Fruit fly (Drosophila melanogaster) whole organism, embryonic: ENCODE data around the gene Sec22.
A peak's percentile ranks its signal among the peaks of the same experiment; 100 is the strongest.

Experiments
- BtbVII ChIP-seq: fragments of 200-800 bp; sonication (Bioruptor generic); optimal IDR thresholded peaks from 3 replicates; lab custom pipeline; 2017; ENCODE audit warnings: missing biosample characterization, mild to moderate bottlenecking, missing genetic modification characterization
- CG12104 ChIP-seq: fragments of 200-800 bp; sonication (Bioruptor generic); optimal IDR thresholded peaks from 3 replicates; lab custom pipeline; 2016; ENCODE audit warnings: missing biosample characterization, missing genetic modification characterization
- CG12219 ChIP-seq: fragments of 200-800 bp; sonication (Bioruptor generic); optimal IDR thresholded peaks from 3 replicates; lab custom pipeline; 2018; ENCODE audit warnings: missing biosample characterization, mild to moderate bottlenecking, missing genetic modification characterization
- CG12942 ChIP-seq: fragments of 200-800 bp; sonication (Bioruptor generic); optimal IDR thresholded peaks from 3 replicates; lab custom pipeline; 2016; ENCODE audit warnings: missing biosample characterization, missing genetic modification characterization
- CG13287 ChIP-seq: fragments of 200-800 bp; sonication (Bioruptor generic); IDR thresholded peaks from 2 replicates; pipeline ENCODE4 v1.3.6; 2022; ENCODE audit warnings: missing biosample characterization, missing genetic modification characterization; ENCODE audit not compliant: partially characterized antibody
- CG13894 ChIP-seq: fragments of 200-800 bp; sonication (Bioruptor generic); optimal IDR thresholded peaks from 3 replicates; lab custom pipeline; 2018; ENCODE audit warnings: missing biosample characterization, mild to moderate bottlenecking, missing genetic modification characterization, moderate library complexity
- CG14710 ChIP-seq: fragments of 200-800 bp; sonication (Bioruptor generic); optimal IDR thresholded peaks from 3 replicates; lab custom pipeline; 2019; ENCODE audit warnings: missing biosample characterization, mild to moderate bottlenecking, missing genetic modification characterization, moderate library complexity
- CG17361 ChIP-seq: fragments of 200-800 bp; sonication (Bioruptor generic); IDR thresholded peaks from 3 replicates; pipeline ENCODE4 v1.3.6; 2022; ENCODE audit warnings: missing biosample characterization, missing genetic modification characterization
- CG18599 ChIP-seq: fragments of 200-800 bp; sonication (Bioruptor generic); optimal IDR thresholded peaks from 3 replicates; lab custom pipeline; 2017; ENCODE audit warnings: missing biosample characterization, missing genetic modification characterization, mild to moderate bottlenecking, moderate library complexity, missing genetic modification reagents
- CG34422 ChIP-seq: fragments of 200-800 bp; sonication (Bioruptor generic); IDR thresholded peaks from 3 replicates; pipeline ENCODE4 v1.3.6; 2022; ENCODE audit warnings: missing biosample characterization, missing genetic modification characterization
- CG4730 ChIP-seq: fragments of 200-800 bp; sonication (Bioruptor generic); IDR thresholded peaks from 2 replicates; pipeline ENCODE4 v1.3.6; 2022; ENCODE audit warnings: missing biosample characterization, missing genetic modification characterization
- CG6791 ChIP-seq: fragments of 200-800 bp; sonication (Bioruptor generic); IDR thresholded peaks from 3 replicates; pipeline ENCODE4 v1.3.6; 2022; ENCODE audit warnings: missing biosample characterization, missing genetic modification characterization; ENCODE audit not compliant: partially characterized antibody
- CG7357 ChIP-seq: fragments of 200-800 bp; sonication (Bioruptor generic); IDR thresholded peaks from 3 replicates; pipeline ENCODE4 v1.3.6; 2022; ENCODE audit warnings: missing biosample characterization, missing genetic modification characterization
- CG7556 ChIP-seq: fragments of 200-800 bp; sonication (Bioruptor generic); optimal IDR thresholded peaks from 2 replicates; lab custom pipeline; 2017; ENCODE audit warnings: missing biosample characterization, mild to moderate bottlenecking, missing genetic modification characterization
- CG7963 ChIP-seq: fragments of 200-800 bp; sonication (Bioruptor generic); IDR thresholded peaks from 3 replicates; pipeline ENCODE4 v1.3.6; 2022; ENCODE audit warnings: missing biosample characterization, missing genetic modification characterization; ENCODE audit not compliant: partially characterized antibody
- CG8924 ChIP-seq: fragments of 200-800 bp; optimal IDR thresholded peaks from 3 replicates; lab custom pipeline; 2019; ENCODE audit warnings: missing biosample characterization, mild to moderate bottlenecking, missing genetic modification characterization, moderate library complexity
- CG8944 ChIP-seq: fragments of 200-800 bp; sonication (Bioruptor generic); optimal IDR thresholded peaks from 3 replicates; lab custom pipeline; 2016; ENCODE audit warnings: missing biosample characterization, missing genetic modification characterization
- CG9817 ChIP-seq: fragments of 200-800 bp; sonication (Bioruptor generic); optimal IDR thresholded peaks from 2 replicates; lab custom pipeline; 2018; ENCODE audit warnings: missing biosample characterization, mild to moderate bottlenecking, missing genetic modification characterization, moderate library complexity
- Chrac-16 ChIP-seq: fragments of 200-800 bp; sonication (Bioruptor generic); optimal IDR thresholded peaks from 3 replicates; lab custom pipeline; 2016; ENCODE audit warnings: missing biosample characterization, missing genetic modification characterization
- CoRest ChIP-seq: fragments of 200-800 bp; sonication (Bioruptor generic); optimal IDR thresholded peaks from 3 replicates; lab custom pipeline; 2018; ENCODE audit warnings: missing biosample characterization, mild to moderate bottlenecking, missing genetic modification characterization, moderate library complexity
- Dbx ChIP-seq: fragments of 200-800 bp; sonication (Bioruptor generic); IDR thresholded peaks from 3 replicates; pipeline ENCODE4 v1.3.6; 2022; ENCODE audit warnings: missing biosample characterization, missing genetic modification characterization
- Doc3 ChIP-seq: fragments of 200-800 bp; sonication (Bioruptor generic); IDR thresholded peaks from 3 replicates; pipeline ENCODE4 v1.3.6; 2022; ENCODE audit warnings: missing biosample characterization, missing genetic modification characterization; ENCODE audit not compliant: partially characterized antibody
- Dref ChIP-seq: fragments of 200-800 bp; sonication (Bioruptor generic); IDR thresholded peaks from 2 replicates; pipeline ENCODE4 v1.3.6; 2022; ENCODE audit warnings: missing biosample characterization, missing genetic modification characterization
- Ets97D ChIP-seq: fragments of 200-800 bp; sonication (Bioruptor generic); optimal IDR thresholded peaks from 3 replicates; lab custom pipeline; 2016; ENCODE audit warnings: missing biosample characterization, missing genetic modification characterization
- Lhr ChIP-seq: fragments of 200-800 bp; sonication (Bioruptor generic); optimal IDR thresholded peaks from 3 replicates; lab custom pipeline; 2017; ENCODE audit warnings: mild to moderate bottlenecking, missing biosample characterization, missing genetic modification reagents, missing genetic modification characterization
- Lim3 ChIP-seq: fragments of 200-800 bp; sonication (Bioruptor generic); IDR thresholded peaks from 2 replicates; pipeline ENCODE4 v1.3.6; 2022; ENCODE audit warnings: missing biosample characterization, missing genetic modification characterization
- Myb ChIP-seq: fragments of 200-800 bp; sonication (Bioruptor generic); optimal IDR thresholded peaks from 2 replicates; lab custom pipeline; 2016; ENCODE audit warnings: missing biosample characterization, missing genetic modification characterization
- NFAT ChIP-seq: fragments of 200-800 bp; sonication (Bioruptor generic); IDR thresholded peaks from 2 replicates; pipeline ENCODE4 v1.3.6; 2022; ENCODE audit warnings: missing biosample characterization, missing genetic modification characterization
- Neu2 ChIP-seq: fragments of 200-800 bp; sonication (Bioruptor generic); optimal IDR thresholded peaks from 3 replicates; lab custom pipeline; 2016; ENCODE audit warnings: missing biosample characterization, missing genetic modification characterization, borderline replicate concordance
- Taf1 ChIP-seq: fragments of 200-800 bp; sonication (Bioruptor generic); IDR thresholded peaks from 2 replicates; pipeline ENCODE4 v1.3.6; 2022; ENCODE audit warnings: missing biosample characterization, missing genetic modification characterization
- YL-1 ChIP-seq: fragments of 200-800 bp; sonication (Bioruptor generic); optimal IDR thresholded peaks from 3 replicates; lab custom pipeline; 2017; ENCODE audit warnings: missing biosample characterization, mild to moderate bottlenecking, missing genetic modification characterization
- ab ChIP-seq: fragments of 200-800 bp; sonication (Bioruptor generic); optimal IDR thresholded peaks from 2 replicates; lab custom pipeline; 2016; ENCODE audit warnings: missing biosample characterization, missing genetic modification characterization
- ara ChIP-seq: fragments of 200-800 bp; sonication (Bioruptor generic); IDR thresholded peaks from 2 replicates; pipeline ENCODE4 v1.3.6; 2022; ENCODE audit warnings: missing biosample characterization, missing genetic modification characterization
- gro ChIP-seq: fragments of 200-800 bp; sonication (Bioruptor generic); optimal IDR thresholded peaks from 2 replicates; lab custom pipeline; 2016; ENCODE audit warnings: missing biosample characterization, missing genetic modification characterization
- hb ChIP-seq: fragments of 200-800 bp; sonication (Bioruptor generic); IDR thresholded peaks from 3 replicates; pipeline ENCODE4 v1.3.6; 2022; ENCODE audit warnings: missing biosample characterization, missing genetic modification characterization; ENCODE audit not compliant: partially characterized antibody
- hth ChIP-seq: fragments of >200 bp; optimal IDR thresholded peaks from 2 replicates; lab custom pipeline; 2017; ENCODE audit warnings: inconsistent platforms
- pan ChIP-seq, 4 experiments: fragments of >200 bp in 3 of 4; fragments of 200-800 bp in 1 of 4; sonication (Bioruptor generic) in 1 of 4; optimal IDR thresholded peaks in 3 of 4; IDR thresholded peaks in 1 of 4; 2 replicates each; pipeline versions ENCODE4 v1.3.6 to Lab custom; 2017 to 2022; ENCODE audit warnings: missing biosample characterization in 2 of 4, missing genetic modification characterization in 2 of 4, mixed read lengths in 1 of 4
- ranshi ChIP-seq: fragments of 200-800 bp; sonication (Bioruptor generic); IDR thresholded peaks from 2 replicates; pipeline ENCODE4 v1.3.6; 2022; ENCODE audit warnings: missing biosample characterization, missing genetic modification characterization
- scrt ChIP-seq: fragments of 200-800 bp; sonication (Bioruptor generic); optimal IDR thresholded peaks from 2 replicates; lab custom pipeline; 2018; ENCODE audit warnings: missing biosample characterization, mild to moderate bottlenecking, missing genetic modification characterization, moderate library complexity
- sd ChIP-seq: fragments of 200-800 bp; sonication (Bioruptor generic); optimal IDR thresholded peaks from 3 replicates; lab custom pipeline; 2018; ENCODE audit warnings: missing biosample characterization, mild to moderate bottlenecking, missing genetic modification characterization, moderate library complexity
- seq ChIP-seq: fragments of 200-800 bp; sonication (Bioruptor generic); IDR thresholded peaks from 2 replicates; pipeline ENCODE4 v1.3.6; 2022; ENCODE audit warnings: missing biosample characterization, missing genetic modification characterization
- slbo ChIP-seq: fragments of 200-800 bp; sonication (Bioruptor generic); IDR thresholded peaks from 2 replicates; pipeline ENCODE4 v1.3.6; 2022; ENCODE audit warnings: missing biosample characterization, missing genetic modification characterization
- slp2 ChIP-seq: fragments of 200-800 bp; sonication (Bioruptor generic); optimal IDR thresholded peaks from 2 replicates; lab custom pipeline; 2016; ENCODE audit warnings: missing biosample characterization, missing genetic modification characterization
- sr ChIP-seq: fragments of 200-800 bp; sonication (Bioruptor generic); IDR thresholded peaks from 3 replicates; pipeline ENCODE4 v1.3.6; 2022; ENCODE audit warnings: missing biosample characterization, missing genetic modification characterization
- tap ChIP-seq: fragments of 200-800 bp; optimal IDR thresholded peaks from 3 replicates; lab custom pipeline; 2019; ENCODE audit warnings: missing biosample characterization, mild to moderate bottlenecking, missing genetic modification characterization, moderate library complexity
- tll ChIP-seq, 2 experiments: fragments of 200-800 bp in 1 of 2; fragments of >200 bp in 1 of 2; sonication (Bioruptor generic) in 1 of 2; optimal IDR thresholded peaks; 2 replicates each; lab custom pipeline; 2017 to 2019; ENCODE audit warnings: missing biosample characterization in 2 of 2, missing genetic modification characterization in 2 of 2, mild to moderate bottlenecking in 1 of 2, moderate library complexity in 1 of 2
- trem ChIP-seq: fragments of 200-800 bp; optimal IDR thresholded peaks from 3 replicates; lab custom pipeline; 2019; ENCODE audit warnings: missing biosample characterization, mild to moderate bottlenecking, missing genetic modification characterization, moderate library complexity
- ttk ChIP-seq: fragments of 200-800 bp; sonication (Bioruptor generic); IDR thresholded peaks from 2 replicates; pipeline ENCODE4 v2.1.2; 2022; ENCODE audit warnings: missing biosample characterization, missing genetic modification characterization
- unc-4 ChIP-seq: fragments of 200-800 bp; sonication (Bioruptor generic); IDR thresholded peaks from 2 replicates; pipeline ENCODE4 v1.3.6; 2022; ENCODE audit warnings: missing biosample characterization, missing genetic modification characterization; ENCODE audit not compliant: partially characterized antibody

Gene Sec22

DNA sequence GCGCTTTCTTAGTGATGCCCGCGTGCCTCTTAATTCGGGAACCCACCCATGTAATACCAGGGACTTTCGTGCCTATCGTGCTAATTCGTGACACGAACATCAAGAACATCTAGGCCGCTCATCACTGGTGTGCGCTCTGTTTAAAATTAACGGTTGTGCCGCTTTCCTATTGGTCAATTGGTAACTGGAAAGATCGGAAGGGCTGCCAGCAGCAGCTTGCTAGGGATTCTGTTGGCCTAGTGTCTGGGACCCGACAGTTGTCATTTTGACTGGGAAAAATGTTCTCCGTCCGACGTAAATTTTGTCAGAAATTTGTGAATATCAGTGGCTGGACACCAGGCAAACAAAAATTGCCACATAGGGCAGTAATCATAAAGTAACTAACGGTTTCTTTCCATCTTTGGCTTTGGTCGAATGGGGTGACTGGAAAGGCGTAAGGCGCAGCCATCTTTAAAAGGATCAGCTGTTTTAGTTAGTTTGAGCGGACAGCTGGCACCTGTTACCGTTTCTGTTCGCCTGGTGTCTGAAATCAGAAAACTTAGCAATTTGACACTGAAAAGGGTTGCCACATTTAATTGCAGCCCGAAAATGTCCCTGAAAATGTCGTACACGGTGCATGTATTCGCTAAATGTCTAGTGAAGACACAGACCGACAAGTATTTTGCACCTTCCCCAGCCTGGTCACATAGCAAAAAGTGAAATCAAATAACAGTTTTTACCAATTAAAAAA, 46.8 kb upstream of the Sec22 start, which contains the start of gene CG5273 (continued):
- TF ChIP-seq CG12104 (GFP tag; lab: Kevin White, UChicago) = no peak
- peak; percentile 73 for TF ChIP-seq NFAT (GFP tag; lab: Robert Waterston, UW)
- TF ChIP-seq CG7963 (GFP tag; lab: Robert Waterston, UW) = peak; percentile 93
- TF ChIP-seq CG14710 (tag; lab: Kevin White, UChicago) = peak; percentile 99
- no peak for TF ChIP-seq Lim3 (GFP tag; lab: Robert Waterston, UW)
- peak; percentile 7 for TF ChIP-seq CG12942
- no peak for TF ChIP-seq ttk (GFP tag; lab: Robert Waterston, UW)
- TF ChIP-seq gro (GFP tag; lab: Kevin White, UChicago) = peak; percentile 60
- TF ChIP-seq CG7357 (GFP tag; lab: Robert Waterston, UW) = no peak
- peak; percentile 31 for TF ChIP-seq CoRest
- TF ChIP-seq slbo = peak; percentile 51
- TF ChIP-seq CG12219 = no peak
- no peak for TF ChIP-seq CG34422 (GFP tag; lab: Robert Waterston, UW)
- TF ChIP-seq Taf1 (GFP tag; lab: Robert Waterston, UW) = no peak
- TF ChIP-seq CG8944 (GFP tag; lab: Kevin White, UChicago) = no peak
- peak; percentile 4 for TF ChIP-seq BtbVII (GFP tag; lab: Kevin White, UChicago)
- TF ChIP-seq seq = no peak
- TF ChIP-seq scrt (GFP tag; lab: Kevin White, UChicago) = peak; percentile 42
- TF ChIP-seq Dref (GFP tag; lab: Robert Waterston, UW) = peak; percentile 46
- TF ChIP-seq CG8924 = peak; percentile 31
- no peak for TF ChIP-seq CG4730 (GFP tag; lab: Robert Waterston, UW)
- TF ChIP-seq Myb (GFP tag; lab: Kevin White, UChicago) = peak; percentile 94
- peak; percentile 7 for TF ChIP-seq CG7556 (GFP tag; lab: Kevin White, UChicago)
- TF ChIP-seq Lhr = peak; percentile 100
- no peak for TF ChIP-seq sr (GFP tag; lab: Robert Waterston, UW)
- TF ChIP-seq slp2 (GFP tag; lab: Kevin White, UChicago) = no peak
- TF ChIP-seq hb (GFP tag; lab: Robert Waterston, UW) = peak; percentile 86
- TF ChIP-seq YL-1 (GFP tag; lab: Kevin White, UChicago) = peak; percentile 56
- TF ChIP-seq tll (GFP tag; optimal IDR thresholded peaks at IDR 0.05; lab: Kevin White, UChicago) = peak in 1 of 2 experiments; percentile 79
- no peak for TF ChIP-seq ranshi (GFP tag; lab: Robert Waterston, UW)
- TF ChIP-seq Chrac-16 (GFP tag; lab: Kevin White, UChicago) = no peak
- peak; percentile 98 for TF ChIP-seq Doc3 (GFP tag; lab: Robert Waterston, UW)
- peak; percentile 76 for TF ChIP-seq trem (tag; lab: Kevin White, UChicago)
- TF ChIP-seq CG9817 = no peak
- peak; percentile 95 for TF ChIP-seq Ets97D (GFP tag; lab: Kevin White, UChicago)
- TF ChIP-seq CG13287 (GFP tag; lab: Robert Waterston, UW) = peak; percentile 95
- TF ChIP-seq CG17361 (GFP tag; lab: Robert Waterston, UW) = peak; percentile 38; the same call in 2 of the 3 replicates
- TF ChIP-seq CG18599 (GFP tag; lab: Kevin White, UChicago) = no peak
- no peak for TF ChIP-seq Neu2
- peak; percentile 90 for TF ChIP-seq unc-4 (GFP tag; lab: Robert Waterston, UW)
- peak; percentile 63 for TF ChIP-seq CG13894 (tag; lab: Kevin White, UChicago)
- TF ChIP-seq tap (tag; lab: Kevin White, UChicago) = peak; percentile 6
- TF ChIP-seq hth = no peak
- peak; percentile 97 for TF ChIP-seq CG6791 (GFP tag; lab: Robert Waterston, UW)
- no peak for TF ChIP-seq ara
- no peak for TF ChIP-seq ab (GFP tag; lab: Kevin White, UChicago)
- 0 out of 3 replicates have a peak, but pooled peaks have one; percentile 5 for TF ChIP-seq Dbx
- peak; percentile 53 for TF ChIP-seq sd (tag; lab: Kevin White, UChicago)
- no peak for TF ChIP-seq pan (optimal IDR thresholded peaks at IDR 0.05; lab: Kevin White, UChicago)
- TF ChIP-seq pan (GFP tag; optimal IDR thresholded peaks at IDR 0.05 in 1 of 2, IDR thresholded peaks at IDR 0.05 in 1 of 2) = peak in 1 of 2 experiments; percentile 18
